Worm (Caenorhabditis elegans): ENCODE measurements around the gene F38B7.10.

F38B7.10 gene

DNA sequence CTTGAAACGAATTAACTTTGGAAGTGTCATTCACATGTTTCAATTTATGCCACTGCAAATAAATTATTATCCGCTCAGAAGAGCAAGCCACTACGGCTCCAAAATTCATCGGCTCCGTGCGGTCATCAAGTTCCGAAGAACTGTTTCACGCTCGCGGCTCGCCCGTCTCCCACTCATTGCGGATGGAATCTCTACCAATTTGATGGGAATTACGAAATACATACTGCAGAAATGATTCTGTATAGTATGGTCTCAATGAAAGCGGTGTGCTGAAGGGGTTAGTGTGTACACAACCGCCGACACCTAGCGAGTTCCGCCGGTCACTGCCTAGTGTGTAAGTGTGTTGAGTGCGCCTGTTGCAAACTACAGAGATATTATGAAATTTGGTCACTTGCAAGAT is 39.8 kb downstream of the F38B7.10 start:
- TF ChIP-seq snpc-4 (tag; optimal IDR thresholded peaks at IDR 0.05), result peak; percentile 83
- no peak for TF ChIP-seq lin-1 (GFP tag; IDR thresholded peaks at IDR 0.05)
- peak; percentile 36 for TF ChIP-seq mxl-3 (GFP tag; optimal IDR thresholded peaks at IDR 0.05)
- TF ChIP-seq pha-4 (GFP tag; IDR thresholded peaks at IDR 0.05), result 0 out of 2 replicates have a peak, but pooled peaks have one; percentile 34
- no peak for TF ChIP-seq pha-4 (tag; optimal IDR thresholded peaks at IDR 0.05)
- 0 out of 2 replicates have a peak, but pooled peaks have one; percentile 25 for TF ChIP-seq saeg-2 (GFP tag; IDR thresholded peaks at IDR 0.05)
- peak; percentile 2 for TF ChIP-seq ztf-7 (tag; optimal IDR thresholded peaks at IDR 0.05)
- no peak for TF ChIP-seq lin-39 (tag; optimal IDR thresholded peaks at IDR 0.05)
- TF ChIP-seq Y5F2A.4 (GFP tag; optimal IDR thresholded peaks at IDR 0.05), result no peak
- TF ChIP-seq F49E8.2 (tag; optimal IDR thresholded peaks at IDR 0.05; ENCODE audit: borderline replicate concordance), result peak; percentile 73

DNA sequence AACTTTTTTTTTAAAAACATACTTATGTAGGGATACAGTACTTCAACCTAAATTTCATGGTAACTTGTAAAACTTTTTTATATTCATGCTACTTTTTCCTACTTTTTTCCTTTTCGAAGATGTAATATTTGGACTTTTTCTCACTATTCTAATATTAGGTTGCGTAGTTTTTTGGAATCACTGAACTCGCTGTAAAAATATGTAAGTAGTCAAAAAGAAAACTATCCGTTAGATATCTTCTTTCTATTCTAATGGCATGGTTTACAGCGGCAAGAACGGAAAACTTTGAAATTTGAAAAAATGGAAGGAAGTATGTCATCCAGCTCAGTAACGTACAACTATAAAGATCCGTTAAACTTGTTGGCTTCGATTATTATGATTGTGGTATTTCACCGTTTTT is 44.1 kb downstream of the F38B7.10 start, which contains the start of gene srx-82:
Gene srx-82 (plus strand): TSS at position 301 of the 400 bp plus-strand sequence.
- TF ChIP-seq skn-1 (tag; optimal IDR thresholded peaks at IDR 0.05), result no peak
- no peak for TF ChIP-seq zfp-3 (GFP tag; conservative IDR thresholded peaks at IDR 0.05)
- no peak for TF ChIP-seq zfp-2 (tag; optimal IDR thresholded peaks at IDR 0.05)
- no peak for TF ChIP-seq ces-1 (GFP tag; optimal IDR thresholded peaks at IDR 0.05)
- no peak for TF ChIP-seq lin-15B (tag; optimal IDR thresholded peaks at IDR 0.05)
- no peak for TF ChIP-seq Y5F2A.4 (GFP tag; optimal IDR thresholded peaks at IDR 0.05)
- TF ChIP-seq jun-1 (tag; optimal IDR thresholded peaks at IDR 0.05), result no peak
- TF ChIP-seq daf-8 (GFP tag; IDR thresholded peaks at IDR 0.05), result no peak
- TF ChIP-seq lin-1 (GFP tag; IDR thresholded peaks at IDR 0.05), result no peak
- no peak for TF ChIP-seq nhr-77 (tag; optimal IDR thresholded peaks at IDR 0.05)
- no peak for TF ChIP-seq nhr-76 (tag; optimal IDR thresholded peaks at IDR 0.05)
- no peak for TF ChIP-seq attf-4 (tag; optimal IDR thresholded peaks at IDR 0.05)
- no peak for TF ChIP-seq ztf-7 (tag; optimal IDR thresholded peaks at IDR 0.05)
- no peak for TF ChIP-seq tag-97 (GFP tag; IDR thresholded peaks at IDR 0.05)
- TF ChIP-seq hlh-11 (tag; optimal IDR thresholded peaks at IDR 0.05), result no peak
- TF ChIP-seq pqm-1 (tag; optimal IDR thresholded peaks at IDR 0.05), result no peak

DNA sequence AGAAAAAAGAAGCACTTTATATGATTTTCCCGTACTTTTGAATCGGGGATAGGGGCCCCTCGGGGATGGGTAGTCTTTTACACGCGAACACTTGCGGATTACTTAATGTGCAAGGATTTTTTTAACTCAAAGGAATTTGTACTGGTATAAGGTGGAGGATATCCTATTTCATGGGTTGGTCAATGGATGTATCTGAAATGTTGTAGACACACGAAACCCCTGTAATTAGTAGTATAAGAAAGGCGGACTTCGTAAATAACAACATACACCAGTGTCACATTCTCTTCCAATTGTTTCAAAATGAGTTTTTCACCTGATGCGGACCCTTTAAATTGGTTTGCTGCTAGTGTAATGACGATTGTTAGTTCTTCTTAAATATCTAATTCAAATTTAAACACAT is 48.1 kb downstream of the F38B7.10 start, which contains the start of gene srx-80:
Gene srx-80 (plus strand): TSS at position 301 of the 400 bp plus-strand sequence.
- no peak for TF ChIP-seq nhr-10 (tag; optimal IDR thresholded peaks at IDR 0.05)
- TF ChIP-seq zip-2 (tag; optimal IDR thresholded peaks at IDR 0.05), result no peak
- no peak for TF ChIP-seq lin-13 (GFP tag; optimal IDR thresholded peaks at IDR 0.05)
- TF ChIP-seq tag-97 (GFP tag; IDR thresholded peaks at IDR 0.05), result no peak
- no peak for TF ChIP-seq lin-39 (tag; optimal IDR thresholded peaks at IDR 0.05)
- no peak for TF ChIP-seq set-16 (GFP tag; IDR thresholded peaks at IDR 0.05)
- TF ChIP-seq pqm-1 (tag; optimal IDR thresholded peaks at IDR 0.05), result no peak
- TF ChIP-seq Y105C5A.15 (GFP tag; IDR thresholded peaks at IDR 0.05), result no peak
- TF ChIP-seq ztf-11 (tag; optimal IDR thresholded peaks at IDR 0.05), result no peak
- no peak for TF ChIP-seq nhr-48 (tag; optimal IDR thresholded peaks at IDR 0.05)
- TF ChIP-seq mdt-29 (GFP tag; IDR thresholded peaks at IDR 0.05), result no peak
- TF ChIP-seq zfp-3 (GFP tag; conservative IDR thresholded peaks at IDR 0.05), result no peak
- no peak for TF ChIP-seq F10B5.3 (tag; optimal IDR thresholded peaks at IDR 0.05)
- TF ChIP-seq rbr-2 (tag; optimal IDR thresholded peaks at IDR 0.05), result no peak
- TF ChIP-seq dve-1 (tag; optimal IDR thresholded peaks at IDR 0.05; ENCODE audit: insufficient read depth), result no peak
- no peak for TF ChIP-seq Y48G9A.11 (GFP tag; IDR thresholded peaks at IDR 0.05)

DNA sequence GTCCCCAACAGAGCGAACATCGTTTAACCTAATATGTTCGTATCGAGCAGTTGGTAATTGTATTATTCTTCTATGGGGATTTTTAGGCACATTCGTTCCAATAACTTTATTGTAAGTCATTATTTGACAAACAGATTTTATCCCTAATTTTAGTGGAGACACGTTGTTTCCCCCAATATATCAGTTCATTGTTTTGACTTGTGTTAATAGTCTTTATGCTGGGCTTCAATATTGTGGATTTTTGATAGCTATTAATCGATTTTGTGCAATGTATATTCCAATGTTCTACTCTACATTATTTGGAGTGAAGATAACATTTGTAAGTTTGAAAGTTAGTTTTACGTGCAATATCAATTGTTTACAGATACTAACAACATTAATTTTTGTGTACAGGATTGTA is 48.6 kb downstream of the F38B7.10 start:
- TF ChIP-seq ceh-44 (GFP tag; IDR thresholded peaks at IDR 0.05) (no peak), unc-62 (GFP tag; optimal IDR thresholded peaks at IDR 0.05 in 1 of 2) (peak in 1 of 2 experiments; percentile 94), unc-62 (tag; optimal IDR thresholded peaks at IDR 0.05) (no peak), daf-8 (GFP tag; IDR thresholded peaks at IDR 0.05) (no peak), ztf-11 (tag; optimal IDR thresholded peaks at IDR 0.05) (no peak)
